Worm (Caenorhabditis elegans) whole organism, midembryonic: Measurements from ENCODE around the gene F08D12.3.

Experiments used
- cog-1 ChIP-seq: sonication (generic microtip); optimal IDR thresholded peaks from 2 replicates; lab custom pipeline; 2016; ENCODE audit warnings: missing genetic modification characterization, missing compliant biosample characterization
- flt-1 ChIP-seq: fragments of 200-800 bp; sonication (Bioruptor generic); IDR thresholded peaks from 2 replicates; pipeline ENCODE4 v1.3.6; 2022; ENCODE audit warnings: missing genetic modification characterization, missing compliant biosample characterization
- klf-2 ChIP-seq: fragments of 200-800 bp; sonication (Bioruptor generic); conservative IDR thresholded peaks from 2 replicates; pipeline ENCODE4 v1.3.6; 2022; ENCODE audit warnings: missing genetic modification reagents, missing genetic modification characterization, missing compliant biosample characterization

- no peak for TF ChIP-seq cog-1 (tag; lab: Kevin White, UChicago)
- no peak for TF ChIP-seq flt-1
- no peak for TF ChIP-seq klf-2
Observed at ce11 chrII:2787849-2788248, 8.5 kb downstream of the F08D12.3 start.
